Fruit fly (Drosophila melanogaster) whole organism, embryonic: ENCODE measurements around the gene CG42553.

ENCODE experiments used
- Atf6 ChIP-seq: fragments of 200-800 bp; sonication (Bioruptor generic); IDR thresholded peaks from 2 replicates; pipeline ENCODE4 v1.3.6; 2022; ENCODE audit warnings: missing biosample characterization, missing genetic modification characterization
- B-H2 ChIP-seq: fragments of 200-800 bp; sonication (Bioruptor generic); optimal IDR thresholded peaks from 2 replicates; lab custom pipeline; 2018; ENCODE audit warnings: missing biosample characterization, mild to moderate bottlenecking, missing genetic modification characterization
- CG1024 ChIP-seq: fragments of 200-800 bp; sonication (Bioruptor generic); IDR thresholded peaks from 2 replicates; pipeline ENCODE4 v1.3.6; 2022; ENCODE audit warnings: missing biosample characterization, missing genetic modification characterization
- CG10979 ChIP-seq: fragments of 200-800 bp; sonication (Bioruptor generic); optimal IDR thresholded peaks from 2 replicates; lab custom pipeline; 2018; ENCODE audit warnings: missing biosample characterization, mild to moderate bottlenecking, missing genetic modification characterization, moderate library complexity
- CG13287 ChIP-seq: fragments of 200-800 bp; sonication (Bioruptor generic); IDR thresholded peaks from 2 replicates; pipeline ENCODE4 v1.3.6; 2022; ENCODE audit warnings: missing biosample characterization, missing genetic modification characterization; ENCODE audit not compliant: partially characterized antibody
- CG15269 ChIP-seq: fragments of 200-800 bp; sonication (Bioruptor generic); optimal IDR thresholded peaks from 2 replicates; lab custom pipeline; 2018; ENCODE audit warnings: missing biosample characterization, mild to moderate bottlenecking, missing genetic modification characterization, moderate library complexity
- CG1602 ChIP-seq: fragments of 200-800 bp; sonication (Bioruptor generic); optimal IDR thresholded peaks from 3 replicates; lab custom pipeline; 2016; ENCODE audit warnings: missing biosample characterization, missing genetic modification characterization
- CG16863 ChIP-seq: fragments of 200-800 bp; sonication (Bioruptor generic); optimal IDR thresholded peaks from 3 replicates; lab custom pipeline; 2016; ENCODE audit warnings: missing biosample characterization, missing genetic modification characterization
- CG17612 ChIP-seq: fragments of 200-800 bp; sonication (Bioruptor generic); IDR thresholded peaks from 2 replicates; pipeline ENCODE4 v1.3.6; 2022; ENCODE audit warnings: missing biosample characterization, missing genetic modification characterization
- CG17829 ChIP-seq: fragments of 200-800 bp; optimal IDR thresholded peaks from 2 replicates; lab custom pipeline; 2019; ENCODE audit warnings: missing biosample characterization, mild to moderate bottlenecking, missing genetic modification characterization, moderate library complexity
- CG2116 ChIP-seq: fragments of 200-800 bp; sonication (Bioruptor generic); optimal IDR thresholded peaks from 3 replicates; lab custom pipeline; 2018; ENCODE audit warnings: missing biosample characterization, mild to moderate bottlenecking, missing genetic modification characterization
- CG2202 ChIP-seq: fragments of 200-800 bp; sonication (Bioruptor generic); optimal IDR thresholded peaks from 2 replicates; lab custom pipeline; 2018; ENCODE audit warnings: missing biosample characterization, mild to moderate bottlenecking, missing genetic modification characterization
- CG2712 ChIP-seq: fragments of 200-800 bp; optimal IDR thresholded peaks from 3 replicates; lab custom pipeline; 2019; ENCODE audit warnings: missing biosample characterization, mild to moderate bottlenecking, missing genetic modification characterization, moderate library complexity
- CG2889 ChIP-seq: fragments of 200-800 bp; sonication (Bioruptor generic); IDR thresholded peaks from 3 replicates; pipeline ENCODE4 v1.3.6; 2022; ENCODE audit warnings: missing biosample characterization, missing genetic modification characterization
- CG32532 ChIP-seq: fragments of 200-800 bp; sonication (Bioruptor generic); IDR thresholded peaks from 2 replicates; pipeline ENCODE4 v1.3.6; 2022; ENCODE audit warnings: missing biosample characterization, missing genetic modification characterization
- CG4730 ChIP-seq: fragments of 200-800 bp; sonication (Bioruptor generic); IDR thresholded peaks from 2 replicates; pipeline ENCODE4 v1.3.6; 2022; ENCODE audit warnings: missing biosample characterization, missing genetic modification characterization
- CG6813 ChIP-seq: fragments of 200-800 bp; sonication (Bioruptor generic); optimal IDR thresholded peaks from 2 replicates; lab custom pipeline; 2017; ENCODE audit warnings: missing biosample characterization, missing genetic modification characterization, mild to moderate bottlenecking, moderate library complexity, missing genetic modification reagents
- CG8944 ChIP-seq: fragments of 200-800 bp; sonication (Bioruptor generic); optimal IDR thresholded peaks from 3 replicates; lab custom pipeline; 2016; ENCODE audit warnings: missing biosample characterization, missing genetic modification characterization
- CG9932 ChIP-seq: fragments of 200-800 bp; sonication (Bioruptor generic); IDR thresholded peaks from 2 replicates; pipeline ENCODE4 v1.3.6; 2022; ENCODE audit warnings: missing biosample characterization, missing genetic modification characterization
- Dref ChIP-seq: fragments of 200-800 bp; sonication (Bioruptor generic); IDR thresholded peaks from 2 replicates; pipeline ENCODE4 v1.3.6; 2022; ENCODE audit warnings: missing biosample characterization, missing genetic modification characterization
- Elba2 ChIP-seq: fragments of 200-800 bp; sonication (Bioruptor generic); optimal IDR thresholded peaks from 3 replicates; lab custom pipeline; 2016; ENCODE audit warnings: missing biosample characterization, missing genetic modification characterization
- Ets65A ChIP-seq: fragments of 200-800 bp; sonication (Bioruptor generic); peaks from one replicate; lab custom pipeline; 2016; ENCODE audit warnings: missing biosample characterization, missing genetic modification characterization
- Jarid2 ChIP-seq: fragments of 200-800 bp; sonication (Bioruptor generic); optimal IDR thresholded peaks from 3 replicates; lab custom pipeline; 2017; ENCODE audit warnings: mild to moderate bottlenecking, missing biosample characterization, missing genetic modification reagents, missing genetic modification characterization
- Lim3 ChIP-seq: fragments of 200-800 bp; sonication (Bioruptor generic); IDR thresholded peaks from 2 replicates; pipeline ENCODE4 v1.3.6; 2022; ENCODE audit warnings: missing biosample characterization, missing genetic modification characterization
- Oaz ChIP-seq: fragments of 200-800 bp; sonication (Bioruptor generic); IDR thresholded peaks from 2 replicates; pipeline ENCODE4 v1.3.6; 2022; ENCODE audit warnings: missing biosample characterization, missing genetic modification characterization
- Pdp1 ChIP-seq, 2 experiments: fragments of 200-800 bp; sonication (Bioruptor generic); optimal IDR thresholded peaks; 3 replicates each; lab custom pipeline; 2016; ENCODE audit warnings: missing biosample characterization in 2 of 2, missing genetic modification characterization in 2 of 2, mild to moderate bottlenecking in 1 of 2, moderate library complexity in 1 of 2
- Side ChIP-seq: fragments of 200-800 bp; sonication (Bioruptor generic); optimal IDR thresholded peaks from 2 replicates; lab custom pipeline; 2016; ENCODE audit warnings: missing biosample characterization, missing genetic modification characterization
- Xrp1 ChIP-seq: fragments of 200-800 bp; sonication (Bioruptor generic); IDR thresholded peaks from 2 replicates; pipeline ENCODE4 v1.3.6; 2022; ENCODE audit warnings: missing biosample characterization, missing genetic modification characterization
- al ChIP-seq: fragments of 200-800 bp; sonication (Bioruptor generic); IDR thresholded peaks from 2 replicates; pipeline ENCODE4 v1.3.6; 2022; ENCODE audit warnings: missing biosample characterization, missing genetic modification characterization
- btn ChIP-seq: fragments of 200-800 bp; sonication (Bioruptor generic); optimal IDR thresholded peaks from 2 replicates; lab custom pipeline; 2016; ENCODE audit warnings: missing biosample characterization, missing genetic modification characterization
- crc ChIP-seq: fragments of 200-800 bp; sonication (Bioruptor generic); optimal IDR thresholded peaks from 2 replicates; lab custom pipeline; 2016; ENCODE audit warnings: missing biosample characterization, missing genetic modification characterization
- croc ChIP-seq: fragments of 200-800 bp; sonication (Bioruptor generic); conservative IDR thresholded peaks from 3 replicates; pipeline ENCODE4 v1.3.6; 2022; ENCODE audit warnings: missing biosample characterization, missing genetic modification characterization
- crp ChIP-seq, 2 experiments: fragments of 200-800 bp; sonication (Bioruptor generic); optimal IDR thresholded peaks; 2 replicates in 1 of 2; 3 replicates in 1 of 2; lab custom pipeline; 2017; ENCODE audit warnings: missing biosample characterization in 2 of 2, missing genetic modification characterization in 2 of 2, mild to moderate bottlenecking in 1 of 2, moderate library complexity in 1 of 2
- dm ChIP-seq: fragments of 200-800 bp; sonication (Bioruptor generic); optimal IDR thresholded peaks from 3 replicates; lab custom pipeline; 2016; ENCODE audit warnings: missing biosample characterization, missing genetic modification characterization
- dmrt11E ChIP-seq: fragments of 200-800 bp; sonication (Bioruptor generic); optimal IDR thresholded peaks from 3 replicates; lab custom pipeline; 2018; ENCODE audit warnings: missing biosample characterization, mild to moderate bottlenecking, missing genetic modification characterization, moderate library complexity
- dmrt99B ChIP-seq: fragments of 200-800 bp; sonication (Bioruptor generic); optimal IDR thresholded peaks from 2 replicates; lab custom pipeline; 2018; ENCODE audit warnings: missing biosample characterization, mild to moderate bottlenecking, missing genetic modification characterization, moderate library complexity
- lbe ChIP-seq: fragments of 200-800 bp; sonication (Bioruptor generic); optimal IDR thresholded peaks from 2 replicates; lab custom pipeline; 2016; ENCODE audit warnings: missing biosample characterization, mild to moderate bottlenecking, missing genetic modification characterization
- maf-S ChIP-seq: fragments of 200-800 bp; sonication (Bioruptor generic); optimal IDR thresholded peaks from 2 replicates; lab custom pipeline; 2016; ENCODE audit warnings: missing biosample characterization, missing genetic modification characterization
- org-1 ChIP-seq: fragments of 200-800 bp; sonication (Bioruptor generic); optimal IDR thresholded peaks from 2 replicates; lab custom pipeline; 2017; ENCODE audit warnings: missing biosample characterization, missing genetic modification characterization
- prd ChIP-seq, 3 experiments: fragments of >200 bp in 2 of 3; fragments of 200-800 bp in 1 of 3; sonication (Bioruptor generic) in 1 of 3; optimal IDR thresholded peaks in 2 of 3; IDR thresholded peaks in 1 of 3; 2 replicates in 2 of 3; 3 replicates in 1 of 3; pipeline versions ENCODE4 v1.3.6 to Lab custom; 2017 to 2022; ENCODE audit warnings: missing biosample characterization in 1 of 3, missing genetic modification characterization in 1 of 3
- slp2 ChIP-seq: fragments of 200-800 bp; sonication (Bioruptor generic); optimal IDR thresholded peaks from 2 replicates; lab custom pipeline; 2016; ENCODE audit warnings: missing biosample characterization, missing genetic modification characterization
- so ChIP-seq: fragments of 200-800 bp; sonication (Bioruptor generic); IDR thresholded peaks from 3 replicates; pipeline ENCODE4 v1.3.6; 2022; ENCODE audit warnings: missing biosample characterization, missing genetic modification characterization
- sr ChIP-seq: fragments of 200-800 bp; sonication (Bioruptor generic); IDR thresholded peaks from 3 replicates; pipeline ENCODE4 v1.3.6; 2022; ENCODE audit warnings: missing biosample characterization, missing genetic modification characterization
- stwl ChIP-seq: fragments of 200-800 bp; sonication (Bioruptor generic); optimal IDR thresholded peaks from 3 replicates; lab custom pipeline; 2018; ENCODE audit warnings: missing biosample characterization, mild to moderate bottlenecking, missing genetic modification characterization, moderate library complexity
- sug ChIP-seq: fragments of 200-800 bp; optimal IDR thresholded peaks from 2 replicates; lab custom pipeline; 2019; ENCODE audit warnings: missing biosample characterization, mild to moderate bottlenecking, missing genetic modification characterization, moderate library complexity
- tap ChIP-seq: fragments of 200-800 bp; optimal IDR thresholded peaks from 3 replicates; lab custom pipeline; 2019; ENCODE audit warnings: missing biosample characterization, mild to moderate bottlenecking, missing genetic modification characterization, moderate library complexity
- tin ChIP-seq: fragments of 200-800 bp; sonication (Bioruptor generic); optimal IDR thresholded peaks from 3 replicates; lab custom pipeline; 2016; ENCODE audit warnings: missing biosample characterization, missing genetic modification characterization
- unc-4 ChIP-seq: fragments of 200-800 bp; sonication (Bioruptor generic); IDR thresholded peaks from 2 replicates; pipeline ENCODE4 v1.3.6; 2022; ENCODE audit warnings: missing biosample characterization, missing genetic modification characterization; ENCODE audit not compliant: partially characterized antibody
- yki ChIP-seq: fragments of >200 bp; optimal IDR thresholded peaks from 3 replicates; lab custom pipeline; 2018
- zf30C ChIP-seq: fragments of 200-800 bp; sonication (Bioruptor generic); optimal IDR thresholded peaks from 3 replicates; lab custom pipeline; 2018; ENCODE audit warnings: missing biosample characterization, mild to moderate bottlenecking, missing genetic modification characterization

Gene CG42553

dm6 chr3L:819297-819886 lies 14.5 kb upstream of the CG42553 start (continued):
- TF ChIP-seq Dref (GFP tag; lab: Robert Waterston, UW), result peak; percentile 36; the same call in 1 of the 2 replicates
- peak; percentile 91 for TF ChIP-seq CG4730 (GFP tag; lab: Robert Waterston, UW)
- TF ChIP-seq CG15269 (tag; lab: Kevin White, UChicago), result peak; percentile 93
- peak; percentile 39 for TF ChIP-seq Jarid2 (GFP tag; lab: Kevin White, UChicago)
- peak; percentile 97 for TF ChIP-seq Ets65A (GFP tag; lab: Kevin White, UChicago)
- no peak for TF ChIP-seq zf30C (GFP tag; lab: Kevin White, UChicago)
- peak; percentile 87 for TF ChIP-seq CG1024 (GFP tag; lab: Robert Waterston, UW)
- TF ChIP-seq sr, result peak; percentile 85
- TF ChIP-seq dmrt11E, result peak; percentile 37
- TF ChIP-seq CG32532, result peak; percentile 95
- peak; percentile 73; the same call in 2 of the 3 replicates for TF ChIP-seq croc (GFP tag; lab: Robert Waterston, UW)
- peak; percentile 79 for TF ChIP-seq btn (GFP tag; lab: Kevin White, UChicago)
- TF ChIP-seq so (GFP tag; lab: Robert Waterston, UW), result peak; percentile 94
- peak; percentile 93 for TF ChIP-seq Atf6 (GFP tag; lab: Robert Waterston, UW)
- peak; percentile 79 for TF ChIP-seq dm (GFP tag; lab: Kevin White, UChicago)
- TF ChIP-seq stwl, result no peak
- peak; percentile 84 for TF ChIP-seq Side (GFP tag; lab: Kevin White, UChicago)
- TF ChIP-seq CG9932 (GFP tag; lab: Robert Waterston, UW), result peak; percentile 93
- peak; percentile 86 for TF ChIP-seq Lim3 (GFP tag; lab: Robert Waterston, UW)
- TF ChIP-seq crc (GFP tag; lab: Kevin White, UChicago), result peak; percentile 78
- TF ChIP-seq CG17612 (GFP tag; lab: Robert Waterston, UW), result peak; percentile 66; the same call in 1 of the 2 replicates
- no peak for TF ChIP-seq unc-4 (GFP tag; lab: Robert Waterston, UW)
- peak; percentile 86 for TF ChIP-seq CG8944 (GFP tag; lab: Kevin White, UChicago)
- TF ChIP-seq Oaz (GFP tag; lab: Robert Waterston, UW), result peak; percentile 88
- no peak for TF ChIP-seq prd (optimal IDR thresholded peaks at IDR 0.05; lab: Kevin White, UChicago)
- TF ChIP-seq prd (GFP tag; IDR thresholded peaks at IDR 0.05; lab: Robert Waterston, UW), result peak; percentile 95
- TF ChIP-seq Pdp1 (GFP tag; optimal IDR thresholded peaks at IDR 0.05; lab: Kevin White, UChicago), result peak; percentile 86 to 90
- peak; percentile 78 for TF ChIP-seq CG1602 (GFP tag; lab: Kevin White, UChicago)
- peak; percentile 83 for TF ChIP-seq maf-S (GFP tag; lab: Kevin White, UChicago)
- peak; percentile 89 for TF ChIP-seq tin (GFP tag; lab: Kevin White, UChicago)
- peak in 1 of 2 experiments; percentile 35 for TF ChIP-seq crp (GFP tag; optimal IDR thresholded peaks at IDR 0.05; lab: Kevin White, UChicago)
- peak; percentile 93 for TF ChIP-seq Xrp1
- no peak; the same call in 1 of the 2 replicates for TF ChIP-seq CG13287 (GFP tag; lab: Robert Waterston, UW)
- TF ChIP-seq CG2889 (GFP tag; lab: Robert Waterston, UW), result peak; percentile 88
- peak; percentile 85 for TF ChIP-seq CG16863 (GFP tag; lab: Kevin White, UChicago)
- TF ChIP-seq tap (tag; lab: Kevin White, UChicago), result peak; percentile 77
- TF ChIP-seq CG17829 (tag; lab: Kevin White, UChicago), result peak; percentile 80
- TF ChIP-seq CG10979 (tag; lab: Kevin White, UChicago), result peak; percentile 77
- no peak for TF ChIP-seq Elba2
- TF ChIP-seq lbe (GFP tag; lab: Kevin White, UChicago), result no peak
- TF ChIP-seq B-H2 (GFP tag; lab: Kevin White, UChicago), result peak; percentile 64
- peak; percentile 66 for TF ChIP-seq CG2202 (tag; lab: Kevin White, UChicago)
- peak; percentile 86 for TF ChIP-seq org-1 (GFP tag; lab: Kevin White, UChicago)
- peak; percentile 70 for TF ChIP-seq sug (tag; lab: Kevin White, UChicago)
- peak; percentile 84 for TF ChIP-seq slp2 (GFP tag; lab: Kevin White, UChicago)
- TF ChIP-seq CG6813 (GFP tag; lab: Kevin White, UChicago), result peak; percentile 82
- peak; percentile 36 for TF ChIP-seq CG2116
- TF ChIP-seq al (GFP tag; lab: Robert Waterston, UW), result peak; percentile 86
- peak; percentile 92 for TF ChIP-seq dmrt99B
- TF ChIP-seq yki, result no peak
- TF ChIP-seq CG2712, result peak; percentile 81
